Fruit fly (Drosophila melanogaster): Measurements from ENCODE around the gene Yod1.

Yod1 gene

DNA sequence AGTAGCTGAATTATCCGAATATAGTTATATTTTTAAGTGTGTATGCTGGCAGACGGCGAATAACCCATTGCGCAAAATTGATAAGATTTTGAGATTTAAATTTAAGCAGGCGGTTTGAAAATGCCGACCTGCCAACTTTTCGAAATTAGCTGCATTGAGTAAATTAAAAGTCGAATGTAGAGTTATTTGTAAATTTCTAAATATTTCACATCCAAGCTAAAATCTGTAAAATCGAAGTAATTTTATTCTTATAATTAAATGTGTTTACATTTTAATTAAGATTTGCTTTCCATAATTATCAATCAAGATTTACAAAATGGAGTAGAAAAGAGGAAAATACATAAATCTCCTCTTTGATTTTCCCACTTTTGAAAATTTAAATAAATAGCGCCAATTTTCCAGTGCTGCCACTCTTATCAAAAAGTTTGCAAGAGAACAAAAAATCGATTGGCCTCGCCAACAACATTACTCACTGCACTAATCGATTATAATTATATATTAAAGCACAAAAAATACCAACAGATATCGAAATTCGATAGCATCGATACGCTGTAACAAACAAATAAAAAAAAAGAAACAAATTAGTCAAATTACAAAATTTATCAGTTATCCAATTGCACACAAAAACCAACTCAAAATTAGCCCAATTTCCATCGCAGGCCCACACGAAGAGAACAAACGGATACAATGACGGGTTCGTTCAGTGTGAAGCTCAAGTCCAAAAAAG, at the start of gene Yod1:
TSS of gene Yod1 (plus strand) at position 168 of the 727 bp plus-strand sequence.
- peak; percentile 73 for TF ChIP-seq CG17801 (GFP tag; optimal IDR thresholded peaks at IDR 0.05; ENCODE audit: partially characterized antibody)

DNA sequence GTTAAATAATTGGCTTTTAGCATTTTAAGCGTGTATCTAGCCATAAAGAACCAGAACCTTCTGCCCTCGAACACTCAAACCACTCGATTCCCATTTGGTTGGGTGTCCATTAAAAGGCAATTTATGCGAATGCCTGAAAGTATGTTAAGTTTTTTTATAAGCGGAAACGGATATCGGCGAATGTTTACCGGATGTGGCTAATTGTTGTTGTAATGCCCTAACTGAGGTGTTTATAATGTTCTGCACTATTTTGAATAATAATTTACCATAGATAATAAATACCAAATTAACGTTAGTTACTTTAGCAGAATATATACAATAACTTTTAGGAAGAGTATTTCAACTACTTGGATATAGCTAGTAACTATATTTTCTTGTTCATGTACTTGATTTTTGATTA, 37.0 kb upstream of the Yod1 start:
- peak; percentile 33 for TF ChIP-seq CG17801 (GFP tag; optimal IDR thresholded peaks at IDR 0.05; ENCODE audit: partially characterized antibody)

DNA sequence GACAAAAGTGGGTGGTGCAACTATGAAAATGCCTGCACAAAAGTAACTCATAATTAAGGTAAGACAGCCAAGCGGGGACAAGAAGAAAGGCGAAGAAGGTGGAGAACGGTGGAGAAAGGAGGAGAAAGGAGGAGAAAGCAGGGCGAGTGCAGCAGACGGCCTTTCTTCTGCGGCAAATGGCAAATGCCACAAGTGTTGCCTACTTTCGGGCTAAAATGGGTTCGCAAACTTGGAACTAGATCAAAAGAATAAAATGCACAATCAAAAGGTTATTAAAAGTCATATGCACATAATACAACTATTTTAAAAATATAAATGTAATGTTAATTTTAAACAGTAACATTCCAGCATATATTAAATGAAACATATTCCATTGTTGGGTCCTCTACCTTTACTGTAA, 31.6 kb upstream of the Yod1 start:
- no peak for TF ChIP-seq CG17801 (GFP tag; optimal IDR thresholded peaks at IDR 0.05; ENCODE audit: partially characterized antibody)

DNA sequence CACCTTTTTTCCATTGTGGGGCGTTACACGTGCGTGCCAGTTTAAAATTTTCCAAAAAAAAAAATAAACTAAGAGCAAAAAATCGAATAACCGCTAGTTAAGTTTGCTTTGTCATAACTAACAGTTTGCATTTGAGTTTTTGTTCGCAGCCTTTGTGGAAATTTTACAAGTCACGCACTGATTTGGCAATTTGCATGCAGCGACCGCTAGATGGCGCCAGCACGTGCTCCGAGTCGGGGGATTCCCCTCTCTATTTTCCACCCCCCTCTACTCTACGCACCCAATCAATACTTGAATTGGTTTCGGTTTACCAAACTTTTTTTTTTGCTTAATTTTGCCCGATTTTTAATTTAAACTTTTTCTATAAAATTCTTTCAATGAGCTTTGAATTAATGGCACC, 8.5 kb upstream of the Yod1 start:
- no peak for TF ChIP-seq CG17801 (GFP tag; optimal IDR thresholded peaks at IDR 0.05; ENCODE audit: partially characterized antibody)

- TF ChIP-seq CG17801 (GFP tag; optimal IDR thresholded peaks at IDR 0.05; ENCODE audit: partially characterized antibody) = no peak
Measured at dm6 chr3L:5127609-5128008, 6.1 kb upstream of the Yod1 start.

DNA sequence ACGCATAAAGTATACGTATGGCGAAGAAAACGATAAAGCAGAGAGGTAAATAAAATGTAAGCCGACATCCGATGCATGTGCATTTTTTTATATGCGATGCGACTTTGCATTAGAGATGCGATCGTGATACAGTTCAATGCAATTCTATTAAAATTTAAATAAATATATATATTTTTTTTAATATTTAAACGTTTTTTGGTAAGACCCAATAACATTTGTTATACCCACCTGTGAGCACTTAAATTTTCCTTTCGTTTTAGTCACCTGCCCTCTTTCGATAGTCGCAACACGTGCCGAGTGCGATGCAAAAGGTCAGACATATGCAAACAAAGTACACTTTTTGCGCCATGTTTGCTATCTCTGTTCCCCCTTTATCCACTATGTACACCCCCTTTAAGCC, 5.5 kb upstream of the Yod1 start:
- TF ChIP-seq CG17801 (GFP tag; optimal IDR thresholded peaks at IDR 0.05; ENCODE audit: partially characterized antibody) = no peak

dm6 chr3L:5129199-5129598, 4.5 kb upstream of the Yod1 start, which contains the start of gene CG4597:
Gene CG4597, plus strand, starts transcription at chr3L:5129499.
- no peak for TF ChIP-seq CG17801 (GFP tag; optimal IDR thresholded peaks at IDR 0.05; ENCODE audit: partially characterized antibody)

DNA sequence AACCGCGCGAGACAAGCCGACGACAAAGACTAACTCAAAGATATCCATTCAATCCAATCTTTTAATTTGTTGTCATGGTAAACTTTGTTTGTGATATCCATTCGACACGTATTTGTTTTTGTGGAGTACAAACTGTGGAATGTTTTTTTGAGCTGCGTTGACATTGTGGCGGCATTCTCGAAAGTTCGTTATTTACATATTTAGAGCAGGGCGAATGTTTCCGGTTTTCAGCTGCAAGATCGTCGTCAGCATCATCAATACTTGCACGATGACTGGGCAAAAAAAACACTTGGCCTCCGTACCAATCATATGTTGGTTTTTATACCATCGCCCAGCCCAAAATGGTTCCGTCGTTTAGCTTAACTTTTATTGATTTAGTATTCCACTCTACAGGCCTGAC, 3.2 kb upstream of the Yod1 start:
- no peak for TF ChIP-seq CG17801 (GFP tag; optimal IDR thresholded peaks at IDR 0.05; ENCODE audit: partially characterized antibody)

DNA sequence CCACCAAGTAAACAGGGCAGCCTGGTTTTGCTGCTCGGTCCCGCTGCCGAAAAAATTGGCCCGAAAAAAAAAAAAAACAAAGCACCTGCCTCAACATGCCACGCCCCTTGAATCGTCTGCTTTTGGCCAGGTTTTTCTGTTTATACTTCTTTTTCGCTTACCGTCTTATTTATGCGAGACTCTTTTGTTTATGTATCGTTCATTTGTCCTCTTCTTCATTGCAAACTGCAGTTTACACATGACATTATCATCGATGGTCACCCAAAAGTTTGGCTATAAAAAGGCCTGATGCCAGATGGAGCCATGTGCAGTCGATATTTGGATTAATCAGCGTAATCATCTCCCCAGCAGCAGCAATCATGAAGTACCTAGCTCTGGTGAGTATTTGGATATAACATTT, 2.4 kb upstream of the Yod1 start, which contains the start of gene CG15212:
TSS of gene CG15212 (plus strand) at position 301 of the 400 bp plus-strand sequence.
- no peak for TF ChIP-seq CG17801 (GFP tag; optimal IDR thresholded peaks at IDR 0.05; ENCODE audit: partially characterized antibody)

DNA sequence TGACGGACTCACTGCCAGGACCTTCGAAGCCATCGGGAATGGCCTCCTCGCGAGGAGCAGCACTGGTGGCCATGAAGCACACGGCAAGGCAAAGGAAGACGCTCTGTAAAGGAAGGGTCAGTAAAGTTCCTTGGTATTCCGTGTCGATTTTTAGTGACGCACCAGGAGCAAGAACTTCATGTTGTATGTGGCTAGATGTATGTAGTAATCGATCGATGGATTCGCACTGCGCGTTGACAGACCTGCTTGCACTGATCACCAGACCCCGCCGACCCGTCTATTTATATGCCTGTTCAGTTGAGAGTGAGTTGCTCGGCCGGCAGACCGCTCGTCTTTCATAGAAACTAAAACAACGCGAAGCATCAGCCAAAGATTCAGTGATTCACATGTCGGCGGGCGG, 705 bp upstream of the Yod1 start, which contains the start of gene CG15213:
TSS of gene CG15213 (minus strand) at position 255 of the 400 bp plus-strand sequence.
- TF ChIP-seq CG17801 (GFP tag; optimal IDR thresholded peaks at IDR 0.05; ENCODE audit: partially characterized antibody) = no peak

- TF ChIP-seq CG17801 (GFP tag; optimal IDR thresholded peaks at IDR 0.05; ENCODE audit: partially characterized antibody) = no peak
Measured at dm6 chr3L:5136123-5136522, 2.5 kb downstream of the Yod1 start, which contains the start of the genes CG10674 and CG4611. Gene CG10674, minus strand, starts transcription at chr3L:5136292. Gene CG4611, plus strand, starts transcription at chr3L:5136376.

dm6 chr3L:5139312-5139711, 5.6 kb downstream of the Yod1 start, which contains the start of the genes Tcs5 and CHMP2B:
Gene Tcs5, minus strand, starts transcription at chr3L:5139395.
Gene CHMP2B, plus strand, starts transcription at chr3L:5139619.
- peak; percentile 100 for TF ChIP-seq CG17801 (GFP tag; optimal IDR thresholded peaks at IDR 0.05; ENCODE audit: partially characterized antibody)

dm6 chr3L:5141380-5142101, 7.9 kb downstream of the Yod1 start, which contains the start of the genes Dhrs4 and Gdap1:
Gene Dhrs4, minus strand, starts transcription at chr3L:5141646.
Gene Gdap1, plus strand, starts transcription at chr3L:5141953.
- TF ChIP-seq CG17801 (GFP tag; optimal IDR thresholded peaks at IDR 0.05; ENCODE audit: partially characterized antibody) = peak; percentile 30

dm6 chr3L:5145814-5146244, 12.2 kb downstream of the Yod1 start, which contains the start of the genes Fitm and AlaRS-m:
Gene Fitm, minus strand, starts transcription at chr3L:5146063.
Gene AlaRS-m, plus strand, starts transcription at chr3L:5146098.
- peak; percentile 35 for TF ChIP-seq CG17801 (GFP tag; optimal IDR thresholded peaks at IDR 0.05; ENCODE audit: partially characterized antibody)

DNA sequence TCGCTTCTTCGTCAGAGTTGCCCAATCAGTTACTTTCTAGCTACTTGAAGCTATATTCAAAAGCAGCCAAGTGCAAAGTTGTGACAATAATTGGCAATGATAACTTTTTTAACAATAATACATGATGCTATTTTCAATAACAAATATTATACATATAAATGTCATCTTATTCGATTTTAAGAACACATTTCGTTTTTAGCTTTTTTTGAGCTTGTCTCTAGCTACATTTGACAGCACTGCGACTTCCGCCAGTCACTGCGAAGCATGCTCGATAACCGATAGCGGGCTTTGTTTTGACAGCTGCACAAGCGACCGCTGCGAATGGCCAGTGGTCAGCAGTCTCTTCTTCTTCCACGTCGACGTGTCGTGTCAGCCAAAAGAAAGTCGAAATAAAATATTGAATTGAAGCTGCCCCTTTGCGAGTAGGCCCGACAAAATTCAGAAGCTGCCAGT, 18.7 kb downstream of the Yod1 start, which contains the start of the genes Gen and Srp54k:
TSS of gene Gen (minus strand) at position 23 of the 453 bp plus-strand sequence.
TSS of gene Srp54k (plus strand) at position 325 of the 453 bp plus-strand sequence.
- no peak for TF ChIP-seq CG17801 (GFP tag; optimal IDR thresholded peaks at IDR 0.05; ENCODE audit: partially characterized antibody)

Measured in ovary, adult (tissue).